Worm (Caenorhabditis elegans) whole organism, L1 larva: ENCODE measurements around the gene Y71H10B.1.
A peak's percentile ranks its signal among the peaks of the same experiment; 100 is the strongest.

Experiments
- C34B4.2 ChIP-seq: sonication (generic microtip); optimal IDR thresholded peaks from 2 replicates; lab custom pipeline; 2017; ENCODE audit warnings: mild to moderate bottlenecking, missing genetic modification characterization, missing compliant biosample characterization
- ama-1 ChIP-seq: fragments of 150-350 bp; optimal IDR thresholded peaks from 2 replicates; lab custom pipeline; 2014
- blmp-1 ChIP-seq: fragments of 150-350 bp; optimal IDR thresholded peaks from 2 replicates; lab custom pipeline; 2014; ENCODE audit warnings: missing biosample characterization, missing genetic modification characterization
- ceh-8 ChIP-seq: fragments of 200-800 bp; sonication (Bioruptor generic); optimal IDR thresholded peaks from 2 replicates; lab custom pipeline; 2018; ENCODE audit warnings: mild to moderate bottlenecking, missing genetic modification characterization, moderate library complexity, missing compliant biosample characterization
- ceh-82 ChIP-seq, 3 experiments: fragments of 150-350 bp in 1 of 3; sonication (generic microtip) in 2 of 3; optimal IDR thresholded peaks; 2 replicates each; lab custom pipeline; 2014 to 2017; ENCODE audit warnings: missing biosample characterization in 3 of 3, missing genetic modification characterization in 3 of 3
- dpl-1 ChIP-seq, 3 experiments: fragments of 150-350 bp in 2 of 3; sonication (generic microtip) in 1 of 3; optimal IDR thresholded peaks; 2 replicates each; lab custom pipeline; 2014 to 2017; ENCODE audit warnings: missing biosample characterization in 3 of 3, missing genetic modification characterization in 3 of 3, missing genetic modification reagents in 3 of 3
- efl-1 ChIP-seq, 4 experiments: fragments of 150-350 bp; optimal IDR thresholded peaks in 3 of 4; peaks in 1 of 4; 1 replicate in 1 of 4; 2 replicates in 3 of 4; lab custom pipeline; 2014; ENCODE audit warnings: missing biosample characterization in 2 of 4, missing genetic modification characterization in 2 of 4, missing genetic modification reagents in 2 of 4
- efl-3 ChIP-seq: fragments of 200-800 bp; sonication (Bioruptor generic); optimal IDR thresholded peaks from 2 replicates; lab custom pipeline; 2018; ENCODE audit warnings: mild to moderate bottlenecking, missing genetic modification characterization, missing compliant biosample characterization
- egl-13 ChIP-seq: sonication (generic microtip); optimal IDR thresholded peaks from 2 replicates; lab custom pipeline; 2016; ENCODE audit warnings: missing genotype, missing genetic modification reagents, missing genetic modification characterization, missing compliant biosample characterization
- elt-3 ChIP-seq, 6 experiments: fragments of 150-350 bp in 1 of 6; sonication (generic microtip); optimal IDR thresholded peaks; 2 replicates each; lab custom pipeline; 2017 to 2018; ENCODE audit warnings: missing biosample characterization in 6 of 6, missing genetic modification characterization in 6 of 6, inconsistent platforms in 1 of 6
- fkh-10 ChIP-seq: sonication (generic microtip); optimal IDR thresholded peaks from 2 replicates; lab custom pipeline; 2017; ENCODE audit warnings: missing biosample characterization, missing genetic modification reagents, missing genetic modification characterization
- fkh-4 ChIP-seq: sonication (generic microtip); optimal IDR thresholded peaks from 2 replicates; lab custom pipeline; 2016; ENCODE audit warnings: missing compliant biosample characterization, missing genetic modification characterization, borderline replicate concordance
- fos-1 ChIP-seq: fragments of 150-350 bp; optimal IDR thresholded peaks from 2 replicates; lab custom pipeline; 2014; ENCODE audit warnings: missing biosample characterization, missing genetic modification characterization
- grh-1 ChIP-seq: fragments of 200-800 bp; sonication (Bioruptor generic); IDR thresholded peaks from 2 replicates; pipeline ENCODE4 v1.3.6; 2022; ENCODE audit warnings: missing genetic modification reagents, missing genetic modification characterization, missing compliant biosample characterization
- hlh-17 ChIP-seq: fragments of 200-800 bp; sonication (Bioruptor generic); optimal IDR thresholded peaks from 2 replicates; lab custom pipeline; 2018; ENCODE audit warnings: missing genetic modification characterization, mild to moderate bottlenecking, missing compliant biosample characterization, moderate library complexity, borderline replicate concordance
- hpl-2 ChIP-seq: fragments of 150-350 bp; optimal IDR thresholded peaks from 2 replicates; lab custom pipeline; 2014; ENCODE audit warnings: missing biosample characterization, missing genetic modification reagents, missing genetic modification characterization
- irx-1 ChIP-seq: sonication (generic microtip); optimal IDR thresholded peaks from 2 replicates; lab custom pipeline; 2016; ENCODE audit warnings: missing genetic modification characterization, missing compliant biosample characterization
- isw-1 ChIP-seq: fragments of 200-800 bp; sonication (Bioruptor generic); IDR thresholded peaks from 2 replicates; pipeline ENCODE4 v1.3.6; 2022; ENCODE audit warnings: missing genetic modification characterization, missing compliant biosample characterization
- lin-13 ChIP-seq: fragments of 150-350 bp; optimal IDR thresholded peaks from 2 replicates; lab custom pipeline; 2014; ENCODE audit warnings: missing biosample characterization, missing genetic modification reagents, missing genetic modification characterization
- lin-14 ChIP-seq: fragments of 200-800 bp; sonication (Bioruptor generic); optimal IDR thresholded peaks from 2 replicates; lab custom pipeline; 2018; ENCODE audit warnings: mild to moderate bottlenecking, missing genetic modification characterization, moderate library complexity, missing compliant biosample characterization
- lin-15B ChIP-seq: fragments of 150-350 bp; sonication (generic microtip); optimal IDR thresholded peaks from 3 replicates; lab custom pipeline; 2014; ENCODE audit warnings: missing biosample characterization, missing genetic modification characterization
- lin-35 ChIP-seq, 2 experiments: fragments of 150-350 bp; optimal IDR thresholded peaks; 2 replicates each; lab custom pipeline; 2014; ENCODE audit warnings: missing biosample characterization in 2 of 2, missing genetic modification characterization in 2 of 2, missing genetic modification reagents in 2 of 2
- lsy-2 ChIP-seq, 2 experiments: fragments of 150-350 bp; optimal IDR thresholded peaks; 2 replicates each; lab custom pipeline; 2014; ENCODE audit warnings: missing biosample characterization in 2 of 2, missing genetic modification characterization in 2 of 2
- mab-9 ChIP-seq: fragments of 200-800 bp; sonication (Bioruptor generic); IDR thresholded peaks from 2 replicates; pipeline ENCODE4 v1.3.6; 2022; ENCODE audit warnings: missing genetic modification reagents, missing genetic modification characterization, missing compliant biosample characterization
- mep-1 ChIP-seq: fragments of 150-350 bp; optimal IDR thresholded peaks from 2 replicates; lab custom pipeline; 2014; ENCODE audit warnings: missing biosample characterization, missing genetic modification characterization
- nhr-19 ChIP-seq: fragments of 200-800 bp; sonication (Bioruptor generic); conservative IDR thresholded peaks from 2 replicates; pipeline ENCODE4 v1.3.6; 2022; ENCODE audit warnings: missing genetic modification characterization, missing compliant biosample characterization
- nhr-20 ChIP-seq: sonication (generic microtip); optimal IDR thresholded peaks from 2 replicates; lab custom pipeline; 2016; ENCODE audit warnings: mild to moderate bottlenecking, missing genetic modification characterization, missing compliant biosample characterization
- nhr-71 ChIP-seq: sonication (generic microtip); optimal IDR thresholded peaks from 2 replicates; lab custom pipeline; 2016; ENCODE audit warnings: mild to moderate bottlenecking, missing genetic modification characterization, moderate library complexity, missing compliant biosample characterization
- nhr-77 ChIP-seq: fragments of 150-350 bp; optimal IDR thresholded peaks from 2 replicates; lab custom pipeline; 2014; ENCODE audit warnings: missing biosample characterization, missing genetic modification characterization
- nhr-85 ChIP-seq: sonication (generic microtip); peaks from one replicate; lab custom pipeline; 2016; ENCODE audit warnings: missing genetic modification characterization, inconsistent platforms, missing compliant biosample characterization
- nhr-90 ChIP-seq: sonication (generic microtip); optimal IDR thresholded peaks from 2 replicates; lab custom pipeline; 2016; ENCODE audit warnings: mild to moderate bottlenecking, missing genetic modification characterization, missing compliant biosample characterization; ENCODE audit not compliant: poor library complexity
- pax-3 ChIP-seq: fragments of 200-800 bp; sonication (Bioruptor generic); optimal IDR thresholded peaks from 2 replicates; lab custom pipeline; 2018; ENCODE audit warnings: mild to moderate bottlenecking, missing genetic modification characterization, moderate library complexity, missing compliant biosample characterization
- pqm-1 ChIP-seq: sonication (generic microtip); optimal IDR thresholded peaks from 3 replicates; lab custom pipeline; 2017; ENCODE audit warnings: missing biosample characterization, missing genetic modification characterization
- skn-1 ChIP-seq: fragments of 150-350 bp; optimal IDR thresholded peaks from 2 replicates; lab custom pipeline; 2014; ENCODE audit warnings: missing biosample characterization, missing genetic modification characterization
- snpc-4 ChIP-seq: fragments of 150-350 bp; optimal IDR thresholded peaks from 2 replicates; lab custom pipeline; 2014; ENCODE audit warnings: missing biosample characterization, missing genetic modification characterization
- snu-23 ChIP-seq: sonication (generic microtip); optimal IDR thresholded peaks from 2 replicates; lab custom pipeline; 2016; ENCODE audit warnings: missing genetic modification characterization, missing compliant biosample characterization
- sptf-1 ChIP-seq: fragments of 150-350 bp; optimal IDR thresholded peaks from 2 replicates; lab custom pipeline; 2014; ENCODE audit warnings: missing biosample characterization, missing genetic modification characterization
- swsn-7 ChIP-seq: sonication (generic microtip); optimal IDR thresholded peaks from 2 replicates; lab custom pipeline; 2016; ENCODE audit warnings: missing genetic modification characterization, missing compliant biosample characterization
- unc-130 ChIP-seq: fragments of 150-350 bp; optimal IDR thresholded peaks from 2 replicates; lab custom pipeline; 2017; ENCODE audit warnings: missing biosample characterization, missing genetic modification characterization, inconsistent platforms
- unc-62 ChIP-seq: fragments of 150-350 bp; optimal IDR thresholded peaks from 2 replicates; lab custom pipeline; 2014; ENCODE audit warnings: missing biosample characterization, missing genetic modification reagents, missing genetic modification characterization
- vab-15 ChIP-seq: sonication (generic microtip); optimal IDR thresholded peaks from 2 replicates; lab custom pipeline; 2017; ENCODE audit warnings: missing genotype, mild to moderate bottlenecking, missing genetic modification characterization, missing compliant biosample characterization
- xbp-1 ChIP-seq: sonication (generic microtip); optimal IDR thresholded peaks from 2 replicates; lab custom pipeline; 2016; ENCODE audit warnings: missing genetic modification characterization, missing compliant biosample characterization
- ztf-4 ChIP-seq: fragments of 150-350 bp; optimal IDR thresholded peaks from 2 replicates; lab custom pipeline; 2014; ENCODE audit warnings: missing biosample characterization, missing genetic modification characterization

The Y71H10B.1 gene

ce11 chrX:2877433-2877832 lies 37.3 kb upstream of the Y71H10B.1 start:
- TF ChIP-seq lin-14 (peak; percentile 30), nhr-85 (tag; lab: Kevin White, UChicago) (peak; percentile 59), pqm-1 (tag; lab: Kevin White, UChicago) (no peak)

- TF ChIP-seq blmp-1 (tag; lab: Kevin White, UChicago) (peak; percentile 85), hpl-2 (no peak), lsy-2 (tag; optimal IDR thresholded peaks at IDR 0.05; lab: Kevin White, UChicago) (no peak)
Measured at ce11 chrX:2874598-2874997, 34.5 kb upstream of the Y71H10B.1 start.

- TF ChIP-seq snpc-4 (tag; lab: Kevin White, UChicago) (no peak), ztf-4 (tag; lab: Kevin White, UChicago) (no peak), nhr-19 (GFP tag; lab: Robert Waterston, UW) (no peak), pax-3 (tag; lab: Kevin White, UChicago) (no peak), efl-3 (GFP tag; lab: Kevin White, UChicago) (no peak), unc-62 (GFP tag; lab: Kevin White, UChicago) (no peak), skn-1 (no peak), fkh-10 (GFP tag; lab: Kevin White, UChicago) (no peak), fkh-4 (no peak), sptf-1 (tag; lab: Kevin White, UChicago) (no peak), mab-9 (no peak), ceh-8 (GFP tag; lab: Kevin White, UChicago) (no peak), irx-1 (no peak)
Measured at ce11 chrX:2873272-2873671, 33.2 kb upstream of the Y71H10B.1 start.

ce11 chrX:2871037-2871436 lies 30.9 kb upstream of the Y71H10B.1 start, which contains the start of gene F53B3.3:
Gene F53B3.3 (minus strand): TSS chrX:2871137.
- TF ChIP-seq C34B4.2 (tag; lab: Kevin White, UChicago) = no peak
- no peak for TF ChIP-seq vab-15 (tag; lab: Kevin White, UChicago)
- TF ChIP-seq efl-1 (optimal IDR thresholded peaks at IDR 0.05; lab: Kevin White, UChicago) = no peak
- peak in 1 of 2 experiments; percentile 55 for TF ChIP-seq efl-1 (GFP tag; optimal IDR thresholded peaks at IDR 0.05 in 1 of 2; lab: Kevin White, UChicago)
- TF ChIP-seq nhr-77 = peak; percentile 6
- TF ChIP-seq hlh-17 = peak; percentile 18

- TF ChIP-seq nhr-90 = peak; percentile 23
- no peak for TF ChIP-seq hpl-2
- TF ChIP-seq mep-1 (tag; lab: Kevin White, UChicago) = peak; percentile 32
- TF ChIP-seq lin-13 = no peak
- TF ChIP-seq snu-23 = peak; percentile 48
- no peak for TF ChIP-seq unc-130 (tag; lab: Kevin White, UChicago)
- TF ChIP-seq egl-13 (tag; lab: Kevin White, UChicago) = no peak
- TF ChIP-seq grh-1 (GFP tag; lab: Robert Waterston, UW) = no peak
- peak in 1 of 2 experiments; percentile 4 for TF ChIP-seq lsy-2 (tag; optimal IDR thresholded peaks at IDR 0.05; lab: Kevin White, UChicago)
- TF ChIP-seq isw-1 (GFP tag; lab: Robert Waterston, UW) = no peak
- no peak for TF ChIP-seq swsn-7 (tag; lab: Kevin White, UChicago)
- no peak for TF ChIP-seq dpl-1 (GFP tag; optimal IDR thresholded peaks at IDR 0.05; lab: Kevin White, UChicago)
- TF ChIP-seq fos-1 (tag; lab: Kevin White, UChicago) = no peak
- TF ChIP-seq ama-1 (lab: Kevin White, UChicago) = no peak
- TF ChIP-seq nhr-71 = peak; percentile 29
- TF ChIP-seq ztf-4 (tag; lab: Kevin White, UChicago) = peak; percentile 38
- TF ChIP-seq nhr-20 = peak; percentile 29
- peak; percentile 13 for TF ChIP-seq nhr-19 (GFP tag; lab: Robert Waterston, UW)
- TF ChIP-seq lin-35 (GFP tag; optimal IDR thresholded peaks at IDR 0.05; lab: Kevin White, UChicago) = peak in 1 of 2 experiments; percentile 8
- peak; percentile 85 for TF ChIP-seq nhr-85 (tag; lab: Kevin White, UChicago)
- no peak for TF ChIP-seq xbp-1 (tag; lab: Kevin White, UChicago)
- TF ChIP-seq ceh-82 (tag; optimal IDR thresholded peaks at IDR 0.05; lab: Kevin White, UChicago) = no peak
- TF ChIP-seq elt-3 (tag; optimal IDR thresholded peaks at IDR 0.05; lab: Kevin White, UChicago) = peak in 1 of 6 experiments; percentile 69
- no peak for TF ChIP-seq irx-1
- TF ChIP-seq blmp-1 (tag; lab: Kevin White, UChicago) = peak; percentile 60
- TF ChIP-seq lin-15B (tag; lab: Kevin White, UChicago) = no peak
Measured at ce11 chrX:2865591-2866217, 25.6 kb upstream of the Y71H10B.1 start.
